Fruit fly (Drosophila melanogaster): ENCODE data around the gene RfC3.

DNA sequence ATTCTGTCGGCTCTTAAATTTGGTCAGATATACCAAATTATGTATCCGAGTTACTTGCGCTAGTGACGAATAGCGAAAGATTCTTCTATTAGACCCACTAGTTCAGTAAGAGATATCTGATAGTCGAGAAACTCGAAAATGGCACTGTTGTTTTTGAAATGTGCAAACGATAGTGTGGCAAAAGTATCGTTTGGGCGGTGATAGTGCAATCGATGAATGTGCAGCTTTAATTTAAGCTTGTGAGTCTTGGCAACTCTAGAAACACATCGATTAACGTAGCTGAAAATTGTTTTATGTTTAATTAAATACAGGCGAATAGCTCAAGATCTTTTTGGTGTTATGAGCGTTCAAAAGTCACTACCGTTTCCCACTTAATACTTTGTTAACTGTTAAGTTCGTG, 18.3 kb downstream of the RfC3 start, which contains the start of gene STUB1:
- TF ChIP-seq CG1621 (tag; optimal IDR thresholded peaks at IDR 0.05) (no peak), Blimp-1 (GFP tag; optimal IDR thresholded peaks at IDR 0.05) (no peak), CG8119 (GFP tag; IDR thresholded peaks at IDR 0.05) (no peak)
